Worm (Caenorhabditis elegans) whole organism, young adult: ENCODE results near the gene eef-1B.2.

ENCODE experiments used
- D2030.7 ChIP-seq: fragments of 200-800 bp; sonication (Bioruptor generic); IDR thresholded peaks from 2 replicates; pipeline ENCODE4 v1.3.6; 2022; ENCODE audit warnings: missing genetic modification reagents, missing genetic modification characterization, missing compliant biosample characterization
- die-1 ChIP-seq: sonication (generic microtip); optimal IDR thresholded peaks from 2 replicates; lab custom pipeline; 2016; ENCODE audit warnings: missing genotype, mild to moderate bottlenecking, missing genetic modification characterization, missing compliant biosample characterization
- hlh-26 ChIP-seq: fragments of 200-800 bp; sonication (Bioruptor generic); conservative IDR thresholded peaks from 2 replicates; pipeline ENCODE4 v1.3.6; 2022; ENCODE audit warnings: missing genetic modification reagents, missing genetic modification characterization, missing compliant biosample characterization
- nfya-1 ChIP-seq: sonication (generic microtip); optimal IDR thresholded peaks from 2 replicates; lab custom pipeline; 2017; ENCODE audit warnings: antibody characterized with exemption, missing compliant biosample characterization, missing genetic modification characterization, borderline replicate concordance; ENCODE audit not compliant: insufficient read depth
- tbx-9 ChIP-seq: sonication (generic microtip); optimal IDR thresholded peaks from 2 replicates; lab custom pipeline; 2016; ENCODE audit warnings: borderline replicate concordance, missing genetic modification characterization, inconsistent platforms, missing compliant biosample characterization
- ztf-26 ChIP-seq: sonication (generic microtip); optimal IDR thresholded peaks from 2 replicates; lab custom pipeline; 2017; ENCODE audit warnings: missing genetic modification characterization, missing compliant biosample characterization

DNA sequence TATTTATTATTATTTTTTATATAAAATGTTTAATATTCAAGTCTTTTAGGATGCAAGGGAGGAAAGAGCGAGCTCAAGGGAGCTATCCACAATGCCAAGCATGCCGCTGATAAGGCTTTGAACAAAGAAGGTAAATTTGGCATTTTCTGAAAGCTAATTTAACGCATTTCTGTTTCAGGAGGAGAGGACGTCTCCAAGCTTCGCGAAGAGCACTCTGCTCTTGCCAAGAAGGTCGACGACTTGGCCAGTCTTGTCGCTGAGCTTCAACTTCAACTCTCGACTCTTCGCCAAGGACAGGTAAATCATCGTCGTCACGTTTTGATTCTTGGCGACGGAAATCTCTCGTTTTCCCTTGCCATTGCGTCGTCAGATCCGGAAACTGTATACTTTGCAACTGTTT is 361 bp downstream of the eef-1B.2 start:
- TF ChIP-seq ztf-26 (tag; lab: Kevin White, UChicago) = no peak
- TF ChIP-seq nfya-1 (tag; lab: Kevin White, UChicago) = no peak
- no peak for TF ChIP-seq tbx-9 (tag; lab: Kevin White, UChicago)
- TF ChIP-seq D2030.7 (GFP tag; lab: Robert Waterston, UW) = no peak
- TF ChIP-seq hlh-26 (GFP tag; lab: Robert Waterston, UW) = no peak
- no peak for TF ChIP-seq die-1
